Fruit fly (Drosophila melanogaster) whole organism, pupa: ENCODE measurements around the gene zormin.

Source experiments
- CG4496 ChIP-seq: fragments of 200-800 bp; sonication (Bioruptor generic); IDR thresholded peaks from 3 replicates; pipeline ENCODE4 v1.3.6; 2022; ENCODE audit warnings: missing biosample characterization, missing genetic modification characterization
- CG8301 ChIP-seq: fragments of 200-800 bp; sonication (Bioruptor generic); optimal IDR thresholded peaks from 2 replicates; lab custom pipeline; 2018; ENCODE audit warnings: missing biosample characterization, mild to moderate bottlenecking, missing genetic modification characterization
- CG9948 ChIP-seq: fragments of 200-800 bp; sonication (Bioruptor generic); optimal IDR thresholded peaks from 2 replicates; lab custom pipeline; 2018; ENCODE audit warnings: missing biosample characterization, mild to moderate bottlenecking, missing genetic modification characterization, moderate library complexity
- D1 ChIP-seq: fragments of 200-800 bp; sonication (Bioruptor generic); optimal IDR thresholded peaks from 2 replicates; lab custom pipeline; 2018; ENCODE audit warnings: missing biosample characterization, mild to moderate bottlenecking, missing genetic modification characterization, moderate library complexity
- Pif1A ChIP-seq: fragments of 200-800 bp; sonication (Bioruptor generic); optimal IDR thresholded peaks from 3 replicates; lab custom pipeline; 2016; ENCODE audit warnings: missing biosample characterization, missing genetic modification characterization
- Snoo ChIP-seq: fragments of 200-800 bp; sonication (Bioruptor generic); optimal IDR thresholded peaks from 3 replicates; lab custom pipeline; 2017; ENCODE audit warnings: missing biosample characterization, mild to moderate bottlenecking, missing genetic modification characterization, inconsistent platforms
- gl ChIP-seq: fragments of 200-800 bp; sonication (Bioruptor generic); optimal IDR thresholded peaks from 2 replicates; lab custom pipeline; 2018; ENCODE audit warnings: missing biosample characterization, mild to moderate bottlenecking, missing genetic modification characterization
- rn ChIP-seq: fragments of 200-800 bp; sonication (Bioruptor generic); IDR thresholded peaks from 2 replicates; pipeline ENCODE4 v1.3.6; 2022; ENCODE audit warnings: missing biosample characterization, missing genetic modification characterization

The zormin gene

DNA sequence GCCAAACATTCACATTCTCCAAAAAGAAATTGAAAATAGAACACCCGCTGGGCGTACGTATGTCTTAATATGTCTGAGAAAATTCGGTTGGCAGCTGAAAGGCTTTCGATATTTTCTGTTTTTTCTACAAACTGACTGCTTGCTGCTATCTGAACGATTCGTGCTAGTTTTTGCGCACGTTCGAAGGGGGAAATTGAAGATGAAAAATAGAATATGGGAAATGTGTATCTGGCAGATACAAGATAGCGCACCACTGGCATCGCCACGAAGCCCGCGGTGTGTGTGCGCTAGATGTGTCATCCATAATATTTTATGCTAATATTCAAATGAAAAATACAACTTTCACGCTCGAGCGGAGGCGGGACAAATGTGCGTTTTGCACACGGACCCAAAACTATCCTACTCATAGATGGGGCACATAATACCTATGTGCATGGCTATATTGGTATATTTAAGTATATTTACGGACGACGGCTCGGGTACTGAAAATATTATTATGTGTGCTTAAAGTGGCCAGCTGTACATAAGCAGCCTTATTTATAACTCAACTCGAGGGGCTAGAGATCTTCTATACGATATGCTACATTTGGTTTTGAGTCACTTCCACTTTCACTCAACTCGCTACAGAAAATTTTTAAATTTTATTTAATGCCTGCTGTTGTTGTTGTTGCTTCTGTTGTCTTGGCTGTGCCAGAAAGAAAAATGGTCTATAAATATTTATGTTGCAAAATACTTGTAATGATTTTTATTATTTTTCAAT, 61.6 kb downstream of the zormin start:
- TF ChIP-seq rn (GFP tag; lab: Robert Waterston, UW), result no peak
- TF ChIP-seq CG4496, result no peak
- no peak for TF ChIP-seq D1
- no peak for TF ChIP-seq CG9948 (tag; lab: Kevin White, UChicago)
- TF ChIP-seq gl (tag; lab: Kevin White, UChicago), result no peak
- no peak for TF ChIP-seq Pif1A (GFP tag; lab: Kevin White, UChicago)
- TF ChIP-seq CG8301 (tag; lab: Kevin White, UChicago), result no peak
- TF ChIP-seq Snoo (tag; lab: Kevin White, UChicago), result no peak
